Worm (Caenorhabditis elegans) whole organism, L2 larva: ENCODE measurements around the gene F17E9.4.

ENCODE experiments used
- ZK546.5 ChIP-seq: sonication (generic microtip); optimal IDR thresholded peaks from 2 replicates; lab custom pipeline; 2017; ENCODE audit warnings: missing biosample characterization, missing genetic modification characterization
- ama-1 ChIP-seq: fragments of 150-350 bp; optimal IDR thresholded peaks from 2 replicates; lab custom pipeline; 2018; ENCODE audit warnings: inconsistent platforms
- dmd-4 ChIP-seq: sonication (generic microtip); optimal IDR thresholded peaks from 2 replicates; lab custom pipeline; 2017; ENCODE audit warnings: missing biosample characterization, missing genetic modification characterization
- elt-1 ChIP-seq: fragments of 150-350 bp; optimal IDR thresholded peaks from 2 replicates; lab custom pipeline; 2014; ENCODE audit warnings: missing biosample characterization, missing genetic modification characterization
- lin-11 ChIP-seq: fragments of 150-350 bp; sonication (generic microtip); optimal IDR thresholded peaks from 2 replicates; lab custom pipeline; 2014; ENCODE audit warnings: missing biosample characterization, missing genetic modification characterization, inconsistent platforms, mixed read lengths
- lin-39 ChIP-seq: fragments of 150-350 bp; optimal IDR thresholded peaks from 2 replicates; lab custom pipeline; 2014; ENCODE audit warnings: missing biosample characterization, missing genetic modification reagents, missing genetic modification characterization
- nhr-11 ChIP-seq: fragments of 150-350 bp; optimal IDR thresholded peaks from 2 replicates; lab custom pipeline; 2014; ENCODE audit warnings: missing biosample characterization, missing genetic modification characterization
- nhr-129 ChIP-seq: fragments of 150-350 bp; optimal IDR thresholded peaks from 2 replicates; lab custom pipeline; 2014; ENCODE audit warnings: missing biosample characterization, missing genetic modification characterization
- nhr-23 ChIP-seq: fragments of 150-350 bp; optimal IDR thresholded peaks from 2 replicates; lab custom pipeline; 2014; ENCODE audit warnings: missing biosample characterization, missing genetic modification reagents, missing genetic modification characterization
- nhr-237 ChIP-seq: fragments of 150-350 bp; optimal IDR thresholded peaks from 2 replicates; lab custom pipeline; 2014; ENCODE audit warnings: missing biosample characterization, missing genetic modification characterization
- unc-62 ChIP-seq: fragments of 150-350 bp; optimal IDR thresholded peaks from 2 replicates; lab custom pipeline; 2014; ENCODE audit warnings: missing biosample characterization, missing genetic modification reagents, missing genetic modification characterization
- ztf-11 ChIP-seq: sonication (generic microtip); optimal IDR thresholded peaks from 2 replicates; lab custom pipeline; 2017; ENCODE audit warnings: missing biosample characterization, missing genetic modification characterization
- ztf-4 ChIP-seq: fragments of 150-350 bp; optimal IDR thresholded peaks from 2 replicates; lab custom pipeline; 2014; ENCODE audit warnings: missing biosample characterization, missing genetic modification characterization

DNA sequence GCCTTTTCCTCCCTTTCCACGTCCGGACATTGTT is 14.4 kb upstream of the F17E9.4 start, which contains the start of gene his-31:
- TF ChIP-seq nhr-11 (no peak), nhr-23 (tag; lab: Kevin White, UChicago) (no peak), nhr-237 (no peak), ztf-4 (tag; lab: Kevin White, UChicago) (no peak), lin-11 (tag; lab: Kevin White, UChicago) (no peak), ZK546.5 (no peak), ama-1 (lab: Kevin White, UChicago) (no peak), dmd-4 (tag; lab: Kevin White, UChicago) (no peak), nhr-129 (tag; lab: Kevin White, UChicago) (no peak), ztf-11 (tag; lab: Kevin White, UChicago) (no peak), lin-39 (tag; lab: Kevin White, UChicago) (no peak), elt-1 (no peak), unc-62 (GFP tag; lab: Kevin White, UChicago) (no peak)
